Worm (Caenorhabditis elegans): ENCODE results near the gene ippk-1.

Gene ippk-1

ce11 chrII:12050607-12051006, 7.9 kb downstream of the ippk-1 start (continued):
- no peak for TF ChIP-seq lin-13 (GFP tag; optimal IDR thresholded peaks at IDR 0.05)
- no peak for TF ChIP-seq F44E2.7 (GFP tag; IDR thresholded peaks at IDR 0.05)
- no peak for TF ChIP-seq nhr-42 (GFP tag; IDR thresholded peaks at IDR 0.05)
- no peak for TF ChIP-seq Y75B8A.6 (GFP tag; IDR thresholded peaks at IDR 0.05)
- TF ChIP-seq nhr-76 (tag; optimal IDR thresholded peaks at IDR 0.05) = no peak
- TF ChIP-seq rbr-2 (tag; optimal IDR thresholded peaks at IDR 0.05) = no peak
- TF ChIP-seq nhr-25 (tag; optimal IDR thresholded peaks at IDR 0.05; ENCODE audit: borderline replicate concordance, insufficient read depth) = peak; percentile 27
- no peak for TF ChIP-seq ceh-44 (GFP tag; IDR thresholded peaks at IDR 0.05)
- peak; percentile 53 for TF ChIP-seq ztf-7 (tag; optimal IDR thresholded peaks at IDR 0.05)
- no peak for TF ChIP-seq daf-12 (tag; optimal IDR thresholded peaks at IDR 0.05)
- TF ChIP-seq lsy-2 (tag; optimal IDR thresholded peaks at IDR 0.05) = peak in 1 of 2 experiments; percentile 53
- no peak for TF ChIP-seq nhr-41 (GFP tag; IDR thresholded peaks at IDR 0.05)
- TF ChIP-seq zfp-3 (GFP tag; conservative IDR thresholded peaks at IDR 0.05) = no peak
- peak; percentile 57 for TF ChIP-seq hlh-11 (tag; optimal IDR thresholded peaks at IDR 0.05)
- no peak for TF ChIP-seq nhr-102 (tag; optimal IDR thresholded peaks at IDR 0.05)
- TF ChIP-seq fkh-10 (GFP tag; optimal IDR thresholded peaks at IDR 0.05) = no peak
- TF ChIP-seq duxl-1 (tag; optimal IDR thresholded peaks at IDR 0.05; ENCODE audit: poor library complexity) = no peak
- TF ChIP-seq nhr-77 (tag; optimal IDR thresholded peaks at IDR 0.05) = no peak
- TF ChIP-seq skn-1 (tag; optimal IDR thresholded peaks at IDR 0.05) = no peak
- TF ChIP-seq fos-1 (tag; optimal IDR thresholded peaks at IDR 0.05) = no peak
- TF ChIP-seq lim-7 (GFP tag; IDR thresholded peaks at IDR 0.05) = no peak
- TF ChIP-seq F49E8.2 (tag; optimal IDR thresholded peaks at IDR 0.05; ENCODE audit: borderline replicate concordance) = no peak
- no peak for TF ChIP-seq set-16 (GFP tag; IDR thresholded peaks at IDR 0.05)
- no peak for TF ChIP-seq daf-19 (GFP tag; conservative IDR thresholded peaks at IDR 0.05)
- no peak for TF ChIP-seq mxl-3 (GFP tag; optimal IDR thresholded peaks at IDR 0.05)
- TF ChIP-seq nhr-10 (tag; optimal IDR thresholded peaks at IDR 0.05) = no peak
- no peak for TF ChIP-seq daf-16 (GFP tag; optimal IDR thresholded peaks at IDR 0.05)
- peak; percentile 26 for TF ChIP-seq daf-16 (tag; optimal IDR thresholded peaks at IDR 0.05)
- no peak for TF ChIP-seq T20F7.1 (GFP tag; optimal IDR thresholded peaks at IDR 0.05)
- no peak for TF ChIP-seq tra-1 (GFP tag; IDR thresholded peaks at IDR 0.05)
- no peak for TF ChIP-seq nhr-48 (tag; optimal IDR thresholded peaks at IDR 0.05)
- TF ChIP-seq lin-38 (GFP tag; IDR thresholded peaks at IDR 0.05) = no peak
- TF ChIP-seq ceh-82 (tag; optimal IDR thresholded peaks at IDR 0.05) = no peak
- no peak for TF ChIP-seq Y5F2A.4 (GFP tag; optimal IDR thresholded peaks at IDR 0.05)
- TF ChIP-seq attf-4 (tag; optimal IDR thresholded peaks at IDR 0.05) = no peak
- TF ChIP-seq ztf-11 (tag; optimal IDR thresholded peaks at IDR 0.05) = no peak
- no peak for TF ChIP-seq F37D6.2 (tag; optimal IDR thresholded peaks at IDR 0.05)
- no peak for TF ChIP-seq Y48G9A.11 (GFP tag; IDR thresholded peaks at IDR 0.05)
- no peak for TF ChIP-seq F26F4.8 (GFP tag; conservative IDR thresholded peaks at IDR 0.05)

ce11 chrII:12051601-12052000, 8.9 kb downstream of the ippk-1 start:
- peak; percentile 28 for TF ChIP-seq mxl-3 (GFP tag; optimal IDR thresholded peaks at IDR 0.05)
- no peak for TF ChIP-seq madf-5 (GFP tag; IDR thresholded peaks at IDR 0.05)
- TF ChIP-seq duxl-1 (tag; optimal IDR thresholded peaks at IDR 0.05; ENCODE audit: poor library complexity) = no peak
- TF ChIP-seq daf-16 (GFP tag; optimal IDR thresholded peaks at IDR 0.05) = no peak
- TF ChIP-seq daf-16 (tag; optimal IDR thresholded peaks at IDR 0.05) = no peak
- TF ChIP-seq dve-1 (tag; optimal IDR thresholded peaks at IDR 0.05; ENCODE audit: insufficient read depth) = peak; percentile 36
- TF ChIP-seq mdt-29 (GFP tag; IDR thresholded peaks at IDR 0.05) = peak; percentile 74; the same call in 1 of the 2 replicates
- peak; percentile 14 for TF ChIP-seq mep-1 (tag; optimal IDR thresholded peaks at IDR 0.05)
- TF ChIP-seq hlh-11 (tag; optimal IDR thresholded peaks at IDR 0.05) = peak; percentile 64
- TF ChIP-seq nhr-77 (tag; optimal IDR thresholded peaks at IDR 0.05) = peak; percentile 4
- TF ChIP-seq mdl-1 (tag; optimal IDR thresholded peaks at IDR 0.05) = peak in 1 of 2 experiments; percentile 78
- TF ChIP-seq aha-1 (tag) = peak; percentile 92
- TF ChIP-seq hlh-30 (tag; optimal IDR thresholded peaks at IDR 0.05; ENCODE audit: insufficient read depth) = peak; percentile 81
- no peak for TF ChIP-seq nhr-11 (tag; optimal IDR thresholded peaks at IDR 0.05)
- peak in 1 of 2 experiments; percentile 1 for TF ChIP-seq lsy-2 (tag; optimal IDR thresholded peaks at IDR 0.05)
- TF ChIP-seq ztf-7 (tag; optimal IDR thresholded peaks at IDR 0.05) = no peak
- TF ChIP-seq dmd-6 (GFP tag; IDR thresholded peaks at IDR 0.05) = peak; percentile 40; the same call in 1 of the 2 replicates
- TF ChIP-seq nhr-28 (tag; optimal IDR thresholded peaks at IDR 0.05) = peak; percentile 92
- TF ChIP-seq nhr-111 (GFP tag; optimal IDR thresholded peaks at IDR 0.05) = no peak
- TF ChIP-seq php-3 (GFP tag; IDR thresholded peaks at IDR 0.05) = no peak
- TF ChIP-seq unc-62 (GFP tag; optimal IDR thresholded peaks at IDR 0.05 in 1 of 2) = peak in 1 of 2 experiments; percentile 99
- no peak for TF ChIP-seq unc-62 (tag; optimal IDR thresholded peaks at IDR 0.05)

Data from whole organism, L4 larva.